Worm (Caenorhabditis elegans): ENCODE results near the gene mtss-1.

The mtss-1 gene

ce11 chrIII:8741955-8742354 is 26.2 kb upstream of the mtss-1 start:
- TF ChIP-seq pha-4 (tag; optimal IDR thresholded peaks at IDR 0.05), result no peak
- TF ChIP-seq R02D3.7 (tag; optimal IDR thresholded peaks at IDR 0.05), result no peak
- TF ChIP-seq lin-15B (tag; optimal IDR thresholded peaks at IDR 0.05), result no peak
- no peak for TF ChIP-seq hmg-11 (tag; optimal IDR thresholded peaks at IDR 0.05)
- no peak for TF ChIP-seq daf-12 (tag; optimal IDR thresholded peaks at IDR 0.05)
- no peak for TF ChIP-seq mdl-1 (tag; optimal IDR thresholded peaks at IDR 0.05)

- no peak for TF ChIP-seq eor-1 (tag; optimal IDR thresholded peaks at IDR 0.05)
- no peak for TF ChIP-seq fos-1 (tag; optimal IDR thresholded peaks at IDR 0.05)
- TF ChIP-seq pqm-1 (tag; optimal IDR thresholded peaks at IDR 0.05), result no peak
- no peak for TF ChIP-seq egl-27 (tag; optimal IDR thresholded peaks at IDR 0.05)
- TF ChIP-seq nfya-1 (tag; optimal IDR thresholded peaks at IDR 0.05; ENCODE audit: insufficient read depth), result no peak
Measured at ce11 chrIII:8742584-8742983, 25.5 kb upstream of the mtss-1 start.

ce11 chrIII:8743796-8744404 is 24.2 kb upstream of the mtss-1 start, which contains the start of gene ZK370.6:
ZK370.6 (minus strand) TSS chrIII:8743846.
- TF ChIP-seq ZK546.5 (tag; optimal IDR thresholded peaks at IDR 0.05), result no peak
- TF ChIP-seq ceh-9 (tag; optimal IDR thresholded peaks at IDR 0.05), result no peak
- TF ChIP-seq nhr-23 (tag; optimal IDR thresholded peaks at IDR 0.05), result no peak
- TF ChIP-seq nhr-67 (tag; optimal IDR thresholded peaks at IDR 0.05), result no peak
- no peak for TF ChIP-seq ceh-82 (tag; optimal IDR thresholded peaks at IDR 0.05)
- no peak for TF ChIP-seq aly-2 (tag; optimal IDR thresholded peaks at IDR 0.05)
- TF ChIP-seq unc-62 (GFP tag; optimal IDR thresholded peaks at IDR 0.05), result no peak

ce11 chrIII:8744765-8745164 is 23.3 kb upstream of the mtss-1 start:
- peak; percentile 79 for TF ChIP-seq fkh-10 (GFP tag; optimal IDR thresholded peaks at IDR 0.05)
- no peak for TF ChIP-seq ceh-9 (tag; optimal IDR thresholded peaks at IDR 0.05)
- no peak for TF ChIP-seq ZK546.5 (tag; optimal IDR thresholded peaks at IDR 0.05)

ce11 chrIII:8745214-8745613 is 22.9 kb upstream of the mtss-1 start:
- TF ChIP-seq ama-1 (optimal IDR thresholded peaks at IDR 0.05) (no peak), nhr-76 (tag; optimal IDR thresholded peaks at IDR 0.05) (no peak), tbx-2 (tag; optimal IDR thresholded peaks at IDR 0.05) (no peak), mml-1 (tag; optimal IDR thresholded peaks at IDR 0.05) (no peak), egl-5 (tag; optimal IDR thresholded peaks at IDR 0.05) (no peak), nhr-43 (tag; optimal IDR thresholded peaks at IDR 0.05; ENCODE audit: poor library complexity, severe bottlenecking) (no peak)

ce11 chrIII:8748620-8749019 is 19.5 kb upstream of the mtss-1 start:
- TF ChIP-seq elt-2 (tag; optimal IDR thresholded peaks at IDR 0.05) (peak; percentile 96), pha-4 (tag; optimal IDR thresholded peaks at IDR 0.05) (peak; percentile 81), jun-1 (tag; optimal IDR thresholded peaks at IDR 0.05) (peak; percentile 69), pqm-1 (tag; optimal IDR thresholded peaks at IDR 0.05) (peak; percentile 96), egl-5 (tag; optimal IDR thresholded peaks at IDR 0.05) (no peak)

- TF ChIP-seq lin-15B (tag; optimal IDR thresholded peaks at IDR 0.05) (peak; percentile 18), mdl-1 (tag; optimal IDR thresholded peaks at IDR 0.05) (no peak), lsy-12 (tag; optimal IDR thresholded peaks at IDR 0.05) (peak; percentile 53), ceh-9 (tag; optimal IDR thresholded peaks at IDR 0.05) (no peak), egl-27 (tag; optimal IDR thresholded peaks at IDR 0.05) (peak; percentile 80), ztf-4 (tag; optimal IDR thresholded peaks at IDR 0.05) (no peak), ceh-16 (tag; optimal IDR thresholded peaks at IDR 0.05) (no peak), pqm-1 (tag; optimal IDR thresholded peaks at IDR 0.05) (peak; percentile 94), fos-1 (tag; optimal IDR thresholded peaks at IDR 0.05) (no peak), nhr-77 (tag; optimal IDR thresholded peaks at IDR 0.05) (no peak), nfya-1 (tag; optimal IDR thresholded peaks at IDR 0.05; ENCODE audit: insufficient read depth) (peak; percentile 22), jun-1 (tag; optimal IDR thresholded peaks at IDR 0.05) (peak; percentile 57), aly-2 (tag; optimal IDR thresholded peaks at IDR 0.05) (no peak), ama-1 (optimal IDR thresholded peaks at IDR 0.05) (no peak), nhr-23 (tag; optimal IDR thresholded peaks at IDR 0.05) (peak; percentile 64), nhr-43 (tag; optimal IDR thresholded peaks at IDR 0.05; ENCODE audit: poor library complexity, severe bottlenecking) (peak; percentile 41), elt-2 (tag; optimal IDR thresholded peaks at IDR 0.05) (peak; percentile 95), eor-1 (tag; optimal IDR thresholded peaks at IDR 0.05) (no peak), ceh-28 (tag; optimal IDR thresholded peaks at IDR 0.05) (peak; percentile 35), hmg-11 (tag; optimal IDR thresholded peaks at IDR 0.05) (peak; percentile 48), pha-4 (tag; optimal IDR thresholded peaks at IDR 0.05) (peak; percentile 89), nhr-25 (tag; optimal IDR thresholded peaks at IDR 0.05) (peak; percentile 89)
Measured at ce11 chrIII:8749487-8749886, 18.6 kb upstream of the mtss-1 start, which contains the start of gene sma-2. sma-2 (plus strand) TSS chrIII:8749680.
